Worm (Caenorhabditis elegans): Measurements from ENCODE around the gene rgs-4.

ce11 chrII:12625673-12626072, 28.9 kb upstream of the rgs-4 start:
- TF ChIP-seq dao-5 (tag; optimal IDR thresholded peaks at IDR 0.05) (no peak), him-1 (tag; optimal IDR thresholded peaks at IDR 0.05) (no peak)

All from whole organism, L4/young adult.